Worm (Caenorhabditis elegans) whole organism, L4 larva: ENCODE data around the gene zer-1.
A peak's percentile ranks its signal among the peaks of the same experiment; 100 is the strongest.

Experiments
- lsy-2 ChIP-seq, 2 experiments: fragments of 150-350 bp in 1 of 2; sonication (generic microtip) in 1 of 2; optimal IDR thresholded peaks; 2 replicates each; lab custom pipeline; 2014 to 2017; ENCODE audit warnings: missing biosample characterization in 2 of 2, missing genetic modification characterization in 2 of 2
- set-16 ChIP-seq: fragments of 200-800 bp; sonication (Bioruptor generic); IDR thresholded peaks from 2 replicates; pipeline ENCODE4 v1.3.6; 2022; ENCODE audit warnings: missing genetic modification reagents, missing genetic modification characterization, missing compliant biosample characterization

zer-1 gene

DNA sequence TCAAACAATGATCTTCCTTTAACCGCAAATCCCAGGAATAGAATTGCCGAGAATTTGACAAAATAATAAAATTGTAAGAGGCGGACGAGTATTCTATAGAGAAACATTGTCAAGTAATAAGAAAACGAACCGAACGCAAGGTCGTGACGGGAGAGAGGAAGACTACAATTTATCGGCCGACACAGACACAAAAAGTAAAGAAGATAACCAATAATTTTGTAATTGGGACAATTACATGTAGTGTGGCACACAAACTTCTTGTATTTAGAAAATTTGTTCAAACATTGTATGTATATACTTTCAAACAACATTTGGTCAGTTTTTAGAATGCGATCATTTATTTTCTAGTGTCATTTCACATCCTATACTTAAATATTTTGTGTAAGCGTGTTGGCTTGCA, 54.6 kb downstream of the zer-1 start, which contains the start of gene ceeh-1 (continued):
- TF ChIP-seq lsy-2 (tag; optimal IDR thresholded peaks at IDR 0.05; lab: Kevin White, UChicago) (peak in 1 of 2 experiments; percentile 4), set-16 (GFP tag; lab: Robert Waterston, UW) (no peak)
